Fruit fly (Drosophila melanogaster): Measurements from ENCODE around the gene Non2.
A peak's percentile ranks its signal among the peaks of the same experiment; 100 is the strongest.

The Non2 gene

dm6 chr3L:2781991-2782677 is 15.3 kb downstream of the Non2 start, which contains the start of gene Pgant6 (continued):
- TF ChIP-seq trem (tag; optimal IDR thresholded peaks at IDR 0.05) (peak; percentile 13), tin (GFP tag; optimal IDR thresholded peaks at IDR 0.05) (peak; percentile 5), CG14014 (GFP tag; IDR thresholded peaks at IDR 0.05) (no peak), Chrac-16 (GFP tag; optimal IDR thresholded peaks at IDR 0.05) (no peak), CG6813 (GFP tag; optimal IDR thresholded peaks at IDR 0.05) (no peak), corto (GFP tag; optimal IDR thresholded peaks at IDR 0.05) (no peak), org-1 (GFP tag; optimal IDR thresholded peaks at IDR 0.05) (no peak), CG12219 (GFP tag; optimal IDR thresholded peaks at IDR 0.05) (no peak), lov (optimal IDR thresholded peaks at IDR 0.05) (no peak), lov (GFP tag; IDR thresholded peaks at IDR 0.05) (no peak), klu (GFP tag; IDR thresholded peaks at IDR 0.05) (no peak), wek (GFP tag; optimal IDR thresholded peaks at IDR 0.05) (no peak), CG5953 (GFP tag; IDR thresholded peaks at IDR 0.05) (no peak), z (GFP tag; IDR thresholded peaks at IDR 0.05) (no peak), CG17568 (GFP tag; optimal IDR thresholded peaks at IDR 0.05) (no peak), CG30431 (GFP tag; optimal IDR thresholded peaks at IDR 0.05) (no peak), jigr1 (GFP tag; IDR thresholded peaks at IDR 0.05) (no peak), CG13894 (tag; optimal IDR thresholded peaks at IDR 0.05) (no peak), CG8290 (GFP tag; optimal IDR thresholded peaks at IDR 0.05) (no peak), CG8290 (tag; optimal IDR thresholded peaks at IDR 0.05) (no peak), pzg (GFP tag; optimal IDR thresholded peaks at IDR 0.05) (peak; percentile 57), salm (tag; optimal IDR thresholded peaks at IDR 0.05) (no peak), CG18764 (GFP tag; optimal IDR thresholded peaks at IDR 0.05) (no peak), Eip74EF (GFP tag; optimal IDR thresholded peaks at IDR 0.05) (no peak), CG32772 (GFP tag; IDR thresholded peaks at IDR 0.05) (no peak), Med (GFP tag) (peak; percentile 83), CG1024 (GFP tag; IDR thresholded peaks at IDR 0.05) (no peak), CG16779 (GFP tag; IDR thresholded peaks at IDR 0.05) (no peak), CG18011 (GFP tag; optimal IDR thresholded peaks at IDR 0.05) (no peak), CG14667 (GFP tag; IDR thresholded peaks at IDR 0.05) (no peak), GATAe (GFP tag; conservative IDR thresholded peaks at IDR 0.05) (0 out of 2 replicates have a peak, but pooled peaks have one; percentile 25), Antp (GFP tag; optimal IDR thresholded peaks at IDR 0.05) (no peak), Ssrp (tag; optimal IDR thresholded peaks at IDR 0.05) (no peak), pan (optimal IDR thresholded peaks at IDR 0.05) (no peak), pan (GFP tag; optimal IDR thresholded peaks at IDR 0.05 in 1 of 2, IDR thresholded peaks at IDR 0.05 in 1 of 2) (peak in 1 of 2 experiments; percentile 22), crp (GFP tag; optimal IDR thresholded peaks at IDR 0.05) (peak; percentile 76 to 96), HmgZ (tag; optimal IDR thresholded peaks at IDR 0.05) (peak; percentile 26), Hand (GFP tag; optimal IDR thresholded peaks at IDR 0.05) (no peak), CG13123 (GFP tag; optimal IDR thresholded peaks at IDR 0.05) (no peak), mirr (GFP tag; optimal IDR thresholded peaks at IDR 0.05) (peak; percentile 24), CG3847 (GFP tag; IDR thresholded peaks at IDR 0.05) (no peak), Max (GFP tag; optimal IDR thresholded peaks at IDR 0.05) (no peak), vvl (GFP tag; IDR thresholded peaks at IDR 0.05) (peak; percentile 49; the same call in 1 of the 2 replicates), Hr78 (GFP tag; optimal IDR thresholded peaks at IDR 0.05) (no peak), kni (GFP tag; optimal IDR thresholded peaks at IDR 0.05) (no peak), CG6272 (GFP tag; IDR thresholded peaks at IDR 0.05) (no peak), dati (GFP tag; IDR thresholded peaks at IDR 0.05) (no peak), Hr39 (optimal IDR thresholded peaks at IDR 0.05) (no peak), CG4854 (GFP tag; optimal IDR thresholded peaks at IDR 0.05) (no peak), zfh2 (GFP tag; optimal IDR thresholded peaks at IDR 0.05) (peak; percentile 19), hkb (optimal IDR thresholded peaks at IDR 0.05) (no peak), hkb (GFP tag; IDR thresholded peaks at IDR 0.05) (no peak)

All from whole organism, embryonic.